Fruit fly (Drosophila melanogaster) ovary, adult (tissue): ENCODE measurements around the gene CG8028.

Source experiments
- CG17801 ChIP-seq: fragments of 200-800 bp; optimal IDR thresholded peaks from 2 replicates; lab custom pipeline; 2019; ENCODE audit warnings: missing biosample characterization, mild to moderate bottlenecking, missing genetic modification characterization, moderate library complexity; ENCODE audit not compliant: partially characterized antibody

Gene CG8028

DNA sequence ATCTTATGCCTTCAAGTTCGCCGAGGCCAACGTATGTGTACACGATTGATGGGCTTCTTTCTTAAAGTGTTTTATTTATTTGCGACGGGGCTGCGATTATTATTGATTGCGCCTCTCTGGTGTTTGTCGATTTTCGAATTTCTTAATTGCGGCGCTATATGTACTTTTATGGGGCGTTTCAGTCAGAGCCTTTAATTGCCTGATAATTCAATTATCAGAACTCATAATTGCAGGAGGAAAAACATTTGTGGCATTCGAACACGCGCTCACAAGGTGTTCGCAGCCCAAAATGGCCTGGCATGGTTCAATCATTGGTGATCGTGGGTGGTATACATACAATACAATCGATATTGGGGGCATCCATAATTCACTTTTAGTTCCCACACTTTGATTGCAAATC lies 6.1 kb upstream of the CG8028 start:
- no peak for TF ChIP-seq CG17801

- TF ChIP-seq CG17801: no peak
Observed at dm6 chrX:19285441-19285840, 5.3 kb upstream of the CG8028 start.

dm6 chrX:19281271-19281670 lies 1.1 kb upstream of the CG8028 start:
- TF ChIP-seq CG17801: no peak

- no peak for TF ChIP-seq CG17801
Observed at dm6 chrX:19280685-19281084, 536 bp upstream of the CG8028 start.

dm6 chrX:19278395-19278794 lies 1.8 kb downstream of the CG8028 start:
- TF ChIP-seq CG17801: no peak

DNA sequence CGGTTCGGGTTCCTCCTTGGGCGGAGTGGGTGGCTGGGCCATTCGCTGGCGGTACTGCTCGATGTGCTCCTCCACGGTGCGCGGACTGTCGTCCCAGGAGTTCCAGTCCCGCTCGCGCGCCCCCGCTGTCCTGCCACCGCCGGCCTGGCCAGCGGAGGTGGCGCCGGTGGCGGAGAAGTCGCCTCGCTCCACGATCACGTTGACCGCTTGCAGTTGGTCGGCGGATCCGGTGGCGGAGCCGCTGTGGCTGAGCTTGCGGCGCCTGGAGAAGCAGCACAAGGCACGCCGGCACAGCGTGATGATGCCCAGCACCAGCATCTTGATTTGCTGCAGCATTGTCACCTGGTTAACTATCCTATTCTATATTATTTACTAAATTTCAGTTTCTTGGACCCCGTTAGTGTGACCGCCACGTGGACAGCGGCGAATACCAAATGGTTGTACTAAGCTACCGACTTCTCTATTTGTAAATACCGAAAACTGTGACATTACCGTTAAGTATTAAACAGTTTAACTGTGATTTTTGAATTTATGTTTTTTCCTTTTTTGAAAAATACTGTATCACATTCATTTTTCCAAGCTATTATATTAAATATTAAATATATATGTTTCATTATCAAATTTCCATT lies 3.5 kb downstream of the CG8028 start, which contains the start of the genes CG32537 and CG32536:
CG32537 (minus strand) TSS at position 51 of the 629 bp plus-strand sequence.
CG32536 (minus strand) TSS at position 410 of the 629 bp plus-strand sequence.
- TF ChIP-seq CG17801: no peak

DNA sequence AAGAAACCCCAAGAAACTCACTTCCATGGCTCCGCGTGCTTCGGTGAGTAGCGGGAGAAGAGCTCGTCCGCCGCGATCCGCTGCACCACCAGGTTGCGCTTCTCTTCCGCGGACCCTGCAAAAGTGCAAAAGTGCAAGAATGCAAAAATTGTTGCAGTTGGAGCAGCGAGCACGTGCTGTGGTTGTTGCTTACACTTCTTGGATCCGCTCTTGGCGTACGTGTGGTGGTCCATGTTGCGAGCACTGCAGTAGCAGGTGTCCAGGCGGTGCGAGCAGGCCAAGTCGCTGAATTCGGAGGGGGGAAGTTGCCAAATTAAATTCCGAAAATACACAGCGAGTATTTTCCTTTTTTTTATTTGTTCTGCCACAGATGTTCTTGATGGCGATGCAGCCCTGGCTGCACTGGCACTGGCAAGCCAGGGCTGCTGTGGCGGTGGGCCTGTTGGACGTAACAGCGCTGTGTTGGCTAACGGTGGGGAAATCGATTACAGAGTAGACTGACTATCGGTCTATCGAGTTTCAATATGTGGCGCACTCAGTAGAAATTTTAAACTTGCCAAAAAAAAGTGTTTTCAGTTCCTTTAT lies 11.6 kb downstream of the CG8028 start, which contains the start of gene CG8010:
CG8010 (minus strand) TSS at position 413 of the 585 bp plus-strand sequence.
- peak; percentile 78 for TF ChIP-seq CG17801

- no peak for TF ChIP-seq CG17801
Observed at dm6 chrX:19265802-19266479, 14.2 kb downstream of the CG8028 start.

DNA sequence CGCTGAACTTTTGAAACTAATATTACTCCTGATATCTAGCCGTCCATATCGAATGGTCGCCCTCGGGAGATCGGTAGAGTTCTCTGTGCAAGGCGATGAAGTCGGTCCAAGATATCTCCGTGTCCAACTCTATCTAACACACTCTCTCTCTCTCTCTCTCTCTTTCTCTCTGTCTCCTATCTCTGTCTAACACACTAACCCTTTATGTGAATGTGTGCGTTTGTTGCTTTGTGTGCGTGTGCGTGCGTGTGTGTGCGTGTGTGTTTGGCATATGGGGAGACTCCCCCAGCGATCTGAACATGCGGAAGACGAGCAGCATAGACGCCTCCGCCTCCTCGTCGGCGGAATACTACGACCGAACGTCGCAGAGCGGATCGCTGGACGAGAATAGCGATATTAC lies 15.8 kb downstream of the CG8028 start:
- TF ChIP-seq CG17801: no peak

dm6 chrX:19262553-19262952 lies 17.6 kb downstream of the CG8028 start:
- peak; percentile 49 for TF ChIP-seq CG17801

DNA sequence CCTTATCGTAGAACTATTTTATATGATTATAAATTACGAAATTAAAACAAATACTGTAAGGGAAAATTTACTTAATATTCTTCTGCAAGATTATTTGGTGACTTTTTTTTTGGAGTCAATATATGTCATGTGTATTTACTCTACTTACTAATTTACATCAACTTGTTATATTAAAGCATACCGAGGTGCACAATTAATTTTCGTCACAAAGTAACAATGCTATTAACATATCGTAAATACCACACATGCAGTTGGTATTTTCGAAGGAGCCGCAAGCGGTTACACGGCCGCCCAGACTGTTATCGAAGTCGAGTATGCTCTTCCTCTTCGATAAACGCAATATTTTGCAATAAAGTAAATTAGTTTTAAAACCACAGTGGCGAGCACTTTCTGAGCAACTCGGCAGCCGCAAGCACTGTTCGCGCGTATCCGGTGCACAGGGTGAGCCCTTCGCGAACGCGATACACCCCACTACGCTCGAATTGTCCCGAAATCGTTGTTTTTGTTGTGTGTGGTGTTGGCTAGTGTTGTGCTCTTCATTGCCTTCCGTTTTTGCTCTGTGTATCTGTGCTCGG lies 18.5 kb downstream of the CG8028 start, which contains the start of gene Vav:
Vav (plus strand) TSS at position 293 of the 575 bp plus-strand sequence.
- TF ChIP-seq CG17801: peak; percentile 38

dm6 chrX:19261071-19261470 lies 19.1 kb downstream of the CG8028 start, which contains the start of gene rictor:
TSS of gene rictor (minus strand) at chrX:19261240.
- TF ChIP-seq CG17801: no peak

DNA sequence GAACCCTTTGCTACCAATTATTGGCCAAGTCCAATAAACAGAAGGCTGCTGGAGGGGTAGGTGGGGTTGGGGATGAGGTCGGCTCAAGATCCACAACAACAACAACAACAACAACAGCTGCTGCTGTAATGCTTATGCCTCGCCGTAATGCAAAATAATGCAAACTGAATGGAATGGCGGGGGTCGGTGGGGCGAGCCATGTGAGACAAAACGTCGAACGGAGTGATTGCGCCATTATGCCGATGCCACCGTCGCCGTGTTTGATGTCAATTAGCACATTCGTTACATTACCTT lies 19.5 kb downstream of the CG8028 start:
- no peak for TF ChIP-seq CG17801

dm6 chrX:19259802-19260695 lies 20.1 kb downstream of the CG8028 start:
- no peak for TF ChIP-seq CG17801

dm6 chrX:19250151-19250550 lies 30.0 kb downstream of the CG8028 start:
- no peak for TF ChIP-seq CG17801

DNA sequence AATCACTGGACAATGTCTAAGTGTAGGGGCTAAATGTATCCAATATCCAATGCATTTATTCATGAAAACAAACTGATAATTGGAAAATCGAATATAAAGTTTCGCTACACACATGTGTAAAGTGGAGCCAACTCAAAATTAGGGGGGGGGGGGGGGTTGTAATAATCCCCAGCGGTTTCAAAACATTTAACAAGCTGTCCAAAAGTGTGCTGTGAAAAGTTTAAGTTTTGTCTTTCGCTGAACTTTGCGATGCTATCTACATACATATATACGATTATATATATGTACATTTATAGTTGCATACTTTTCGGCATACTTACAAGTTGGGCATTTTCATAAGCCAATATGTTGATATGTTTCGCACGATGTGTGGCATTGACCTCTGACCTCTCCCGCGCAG lies 30.8 kb downstream of the CG8028 start:
- TF ChIP-seq CG17801: no peak
